Fruit fly (Drosophila melanogaster) whole organism, pupa: Measurements from ENCODE around the gene nkt.
A peak's percentile ranks its signal among the peaks of the same experiment; 100 is the strongest.

ENCODE experiments used
- CG10348 ChIP-seq: fragments of 200-800 bp; sonication (Bioruptor generic); IDR thresholded peaks from 2 replicates; pipeline ENCODE4 v1.3.6; 2022; ENCODE audit warnings: missing biosample characterization, missing genetic modification characterization
- CG12605 ChIP-seq: fragments of 200-800 bp; sonication (Bioruptor generic); IDR thresholded peaks from 2 replicates; pipeline ENCODE4 v1.3.6; 2022; ENCODE audit warnings: missing biosample characterization, missing genetic modification characterization
- CG13204 ChIP-seq: fragments of 200-800 bp; sonication (Bioruptor generic); optimal IDR thresholded peaks from 2 replicates; lab custom pipeline; 2018; ENCODE audit warnings: missing biosample characterization, mild to moderate bottlenecking, missing genetic modification characterization, moderate library complexity
- CG14655 ChIP-seq: fragments of 200-800 bp; sonication (Bioruptor generic); optimal IDR thresholded peaks from 3 replicates; lab custom pipeline; 2017; ENCODE audit warnings: mild to moderate bottlenecking, missing biosample characterization, missing genetic modification reagents, missing genetic modification characterization
- CG15710 ChIP-seq: fragments of 200-800 bp; sonication (Bioruptor generic); optimal IDR thresholded peaks from 2 replicates; lab custom pipeline; 2018; ENCODE audit warnings: missing biosample characterization, mild to moderate bottlenecking, missing genetic modification characterization, moderate library complexity
- CG17806 ChIP-seq: fragments of 200-800 bp; sonication (Bioruptor generic); optimal IDR thresholded peaks from 2 replicates; lab custom pipeline; 2018; ENCODE audit warnings: missing biosample characterization, mild to moderate bottlenecking, missing genetic modification characterization, moderate library complexity
- CG32121 ChIP-seq: fragments of 200-800 bp; sonication (Bioruptor generic); IDR thresholded peaks from 2 replicates; pipeline ENCODE4 v1.3.6; 2022; ENCODE audit warnings: missing biosample characterization, missing genetic modification characterization
- CG34367 ChIP-seq: fragments of 200-800 bp; sonication (Bioruptor generic); optimal IDR thresholded peaks from 2 replicates; lab custom pipeline; 2018; ENCODE audit warnings: missing biosample characterization, mild to moderate bottlenecking, missing genetic modification characterization
- CG4496 ChIP-seq: fragments of 200-800 bp; sonication (Bioruptor generic); IDR thresholded peaks from 3 replicates; pipeline ENCODE4 v1.3.6; 2022; ENCODE audit warnings: missing biosample characterization, missing genetic modification characterization
- CG8159 ChIP-seq: fragments of 200-800 bp; sonication (Bioruptor generic); optimal IDR thresholded peaks from 3 replicates; lab custom pipeline; 2018; ENCODE audit warnings: missing biosample characterization, mild to moderate bottlenecking, missing genetic modification characterization, moderate library complexity
- CG8301 ChIP-seq: fragments of 200-800 bp; sonication (Bioruptor generic); optimal IDR thresholded peaks from 2 replicates; lab custom pipeline; 2018; ENCODE audit warnings: missing biosample characterization, mild to moderate bottlenecking, missing genetic modification characterization
- CG9948 ChIP-seq: fragments of 200-800 bp; sonication (Bioruptor generic); optimal IDR thresholded peaks from 2 replicates; lab custom pipeline; 2018; ENCODE audit warnings: missing biosample characterization, mild to moderate bottlenecking, missing genetic modification characterization, moderate library complexity
- D1 ChIP-seq: fragments of 200-800 bp; sonication (Bioruptor generic); optimal IDR thresholded peaks from 2 replicates; lab custom pipeline; 2018; ENCODE audit warnings: missing biosample characterization, mild to moderate bottlenecking, missing genetic modification characterization, moderate library complexity
- EcR ChIP-seq: fragments of 200-800 bp; sonication (Bioruptor generic); optimal IDR thresholded peaks from 3 replicates; lab custom pipeline; 2019; ENCODE audit warnings: missing biosample characterization, missing genetic modification characterization, mild to moderate bottlenecking, moderate library complexity, missing genetic modification reagents
- Ets98B ChIP-seq: fragments of 200-800 bp; sonication (Bioruptor generic); IDR thresholded peaks from 2 replicates; pipeline ENCODE4 v1.3.6; 2022; ENCODE audit warnings: missing biosample characterization, missing genetic modification characterization
- Pif1A ChIP-seq: fragments of 200-800 bp; sonication (Bioruptor generic); optimal IDR thresholded peaks from 3 replicates; lab custom pipeline; 2016; ENCODE audit warnings: missing biosample characterization, missing genetic modification characterization
- Pif1B ChIP-seq: fragments of 200-800 bp; sonication (Bioruptor generic); optimal IDR thresholded peaks from 3 replicates; lab custom pipeline; 2016; ENCODE audit warnings: missing biosample characterization, missing genetic modification characterization
- Snoo ChIP-seq: fragments of 200-800 bp; sonication (Bioruptor generic); optimal IDR thresholded peaks from 3 replicates; lab custom pipeline; 2017; ENCODE audit warnings: missing biosample characterization, mild to moderate bottlenecking, missing genetic modification characterization, inconsistent platforms
- fd96Ca ChIP-seq: fragments of 200-800 bp; sonication (Bioruptor generic); IDR thresholded peaks from 3 replicates; pipeline ENCODE4 v1.3.6; 2022; ENCODE audit warnings: missing biosample characterization, missing genetic modification characterization
- gl ChIP-seq: fragments of 200-800 bp; sonication (Bioruptor generic); optimal IDR thresholded peaks from 2 replicates; lab custom pipeline; 2018; ENCODE audit warnings: missing biosample characterization, mild to moderate bottlenecking, missing genetic modification characterization
- rn ChIP-seq: fragments of 200-800 bp; sonication (Bioruptor generic); IDR thresholded peaks from 2 replicates; pipeline ENCODE4 v1.3.6; 2022; ENCODE audit warnings: missing biosample characterization, missing genetic modification characterization

nkt gene

DNA sequence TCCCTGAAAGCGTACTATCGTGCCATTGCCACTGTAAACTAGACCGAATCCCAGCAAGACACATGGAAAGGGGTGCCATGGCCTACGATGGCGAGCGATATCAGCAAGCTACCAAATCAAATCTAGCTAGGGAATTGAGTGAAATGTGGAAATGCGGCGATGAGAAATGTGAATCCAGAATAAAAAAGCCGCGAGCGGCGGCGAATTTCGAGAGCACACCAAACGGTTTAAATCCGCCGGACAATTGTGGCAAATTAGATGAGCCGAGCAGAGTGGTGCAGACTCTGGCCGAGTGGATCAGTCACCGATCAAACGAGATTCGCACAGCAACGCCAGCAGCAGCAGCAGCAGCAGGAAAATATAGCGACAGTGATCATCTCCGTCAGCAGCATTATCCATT is at the start of gene nkt:
TSS of gene nkt (plus strand) at position 301 of the 400 bp plus-strand sequence.
- no peak for TF ChIP-seq rn
- TF ChIP-seq Ets98B (GFP tag; lab: Robert Waterston, UW), result no peak
- TF ChIP-seq D1 (tag; lab: Kevin White, UChicago), result no peak
- TF ChIP-seq CG9948, result no peak
- no peak for TF ChIP-seq gl (tag; lab: Kevin White, UChicago)
- TF ChIP-seq CG12605 (GFP tag; lab: Robert Waterston, UW), result no peak
- TF ChIP-seq CG8301 (tag; lab: Kevin White, UChicago), result no peak
- no peak for TF ChIP-seq fd96Ca (GFP tag; lab: Robert Waterston, UW)
- TF ChIP-seq CG17806 (tag; lab: Kevin White, UChicago), result no peak
- TF ChIP-seq Pif1B, result no peak
- no peak for TF ChIP-seq EcR
- TF ChIP-seq CG8159 (tag; lab: Kevin White, UChicago), result no peak
- no peak for TF ChIP-seq CG10348
- TF ChIP-seq Snoo (tag; lab: Kevin White, UChicago), result no peak
- TF ChIP-seq CG4496 (GFP tag; lab: Robert Waterston, UW), result no peak
- no peak for TF ChIP-seq CG32121
- no peak for TF ChIP-seq CG34367 (tag; lab: Kevin White, UChicago)
- no peak for TF ChIP-seq Pif1A (GFP tag; lab: Kevin White, UChicago)

DNA sequence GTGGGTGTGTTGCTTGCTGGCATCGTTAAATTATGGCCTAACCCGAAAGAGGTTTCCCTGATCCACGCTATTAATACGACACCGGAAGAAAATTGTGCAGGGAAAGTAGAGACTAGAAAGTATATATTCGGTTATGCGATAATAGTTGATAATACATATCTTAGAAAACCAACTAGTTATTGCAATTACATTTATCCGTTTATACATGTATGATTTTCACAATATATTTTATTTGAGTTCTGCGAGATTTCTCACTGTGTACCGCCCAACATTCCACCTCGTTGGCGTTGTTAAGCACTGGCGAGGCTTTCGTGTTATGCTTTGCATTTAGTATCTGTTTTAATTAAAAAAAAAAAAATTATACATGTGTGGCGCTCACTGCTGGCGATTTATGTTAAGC is 45.8 kb upstream of the nkt start:
- peak; percentile 23 for TF ChIP-seq Snoo (tag; lab: Kevin White, UChicago)
- TF ChIP-seq Pif1B, result peak; percentile 44
- TF ChIP-seq CG9948, result no peak
- no peak for TF ChIP-seq gl (tag; lab: Kevin White, UChicago)
- peak; percentile 19 for TF ChIP-seq CG15710
- no peak for TF ChIP-seq CG17806 (tag; lab: Kevin White, UChicago)
- TF ChIP-seq Ets98B (GFP tag; lab: Robert Waterston, UW), result peak; percentile 77
- TF ChIP-seq fd96Ca (GFP tag; lab: Robert Waterston, UW), result peak; percentile 68
- peak; percentile 15; the same call in 1 of the 2 replicates for TF ChIP-seq CG10348
- peak; percentile 54 for TF ChIP-seq Pif1A (GFP tag; lab: Kevin White, UChicago)
- TF ChIP-seq CG4496 (GFP tag; lab: Robert Waterston, UW), result peak; percentile 77
- TF ChIP-seq CG8301 (tag; lab: Kevin White, UChicago), result peak; percentile 46
- TF ChIP-seq CG8159 (tag; lab: Kevin White, UChicago), result no peak
- no peak for TF ChIP-seq D1 (tag; lab: Kevin White, UChicago)
- TF ChIP-seq EcR, result no peak
- peak; percentile 58 for TF ChIP-seq CG14655 (GFP tag; lab: Kevin White, UChicago)
- peak; percentile 74 for TF ChIP-seq CG32121
- no peak for TF ChIP-seq CG13204 (GFP tag; lab: Kevin White, UChicago)
- peak; percentile 8; the same call in 1 of the 2 replicates for TF ChIP-seq CG12605 (GFP tag; lab: Robert Waterston, UW)
- TF ChIP-seq CG34367 (tag; lab: Kevin White, UChicago), result no peak
- peak; percentile 51; the same call in 1 of the 2 replicates for TF ChIP-seq rn

DNA sequence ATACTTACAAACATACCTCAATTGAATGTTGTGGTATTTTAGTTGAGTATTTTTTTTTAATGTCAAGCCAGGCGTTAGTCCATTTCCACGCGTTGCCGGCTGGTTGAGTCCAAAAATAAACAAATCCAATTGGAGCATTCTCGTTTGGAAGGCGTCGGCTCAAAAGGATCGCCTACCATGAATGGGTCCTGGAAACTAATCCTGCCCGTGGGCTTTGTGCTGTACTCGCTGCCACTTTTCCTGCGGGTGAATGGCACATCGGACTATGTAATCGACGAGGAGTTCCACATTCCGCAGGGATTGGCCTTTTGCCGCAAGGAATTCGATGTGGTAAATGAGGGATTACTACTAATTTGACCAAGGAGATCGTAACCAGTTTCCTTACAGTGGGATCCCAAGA is 36.3 kb upstream of the nkt start, which contains the start of gene Alg10:
TSS of gene Alg10 (plus strand) at position 73 of the 400 bp plus-strand sequence.
- TF ChIP-seq Snoo (tag; lab: Kevin White, UChicago), result no peak
- TF ChIP-seq D1 (tag; lab: Kevin White, UChicago), result no peak
- no peak for TF ChIP-seq CG9948
- TF ChIP-seq Ets98B (GFP tag; lab: Robert Waterston, UW), result no peak
- TF ChIP-seq CG14655 (GFP tag; lab: Kevin White, UChicago), result no peak
- no peak for TF ChIP-seq Pif1A (GFP tag; lab: Kevin White, UChicago)

DNA sequence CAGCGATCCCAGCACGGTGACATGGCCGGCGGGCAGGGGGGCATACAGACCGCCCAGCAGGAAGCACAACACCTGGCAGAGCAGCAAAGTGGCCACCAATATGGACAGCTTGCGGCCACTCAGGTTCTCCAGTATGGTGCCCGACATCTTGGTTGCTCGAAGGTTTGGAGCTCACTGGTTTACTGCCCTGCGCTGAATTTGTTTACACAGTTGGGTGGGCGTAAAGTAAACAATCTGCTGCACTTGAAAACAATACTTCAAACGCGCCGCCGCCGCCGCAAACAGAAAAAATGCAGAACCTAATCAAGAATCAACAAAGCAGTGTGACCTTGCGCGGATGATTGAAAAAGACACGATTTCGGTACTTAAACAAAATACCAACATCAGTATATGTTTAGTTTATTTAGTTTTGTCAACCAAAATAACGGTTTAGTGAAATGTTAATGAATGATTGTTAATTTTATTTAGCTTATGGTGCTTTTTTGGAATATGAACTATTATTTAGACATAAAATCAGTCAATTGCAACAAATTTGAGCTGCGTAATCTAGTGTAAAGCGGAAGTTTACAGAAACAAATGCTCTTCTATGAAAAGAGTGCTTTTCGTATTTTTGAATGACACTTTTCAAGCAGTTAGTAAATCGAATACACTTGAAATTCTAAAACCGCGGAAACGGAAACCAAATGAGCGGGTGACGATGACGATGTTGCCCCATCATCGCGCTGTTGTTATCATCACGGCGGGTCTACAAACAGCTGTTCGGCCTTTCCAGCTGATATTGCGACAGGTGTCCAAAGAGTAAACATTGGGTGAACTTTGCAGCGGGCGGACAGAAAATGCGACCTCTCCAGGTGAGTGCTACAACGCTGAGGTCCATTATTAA is 31.6 kb upstream of the nkt start, which contains the start of the genes wls and Adck5:
TSS of gene wls (minus strand) at position 327 of the 883 bp plus-strand sequence.
TSS of gene Adck5 (plus strand) at position 519 of the 883 bp plus-strand sequence.
- TF ChIP-seq fd96Ca (GFP tag; lab: Robert Waterston, UW) (0 out of 3 replicates have a peak, but pooled peaks have one; percentile 21), EcR (no peak), Pif1B (no peak), Snoo (tag; lab: Kevin White, UChicago) (peak; percentile 78), CG34367 (tag; lab: Kevin White, UChicago) (peak; percentile 53), CG13204 (GFP tag; lab: Kevin White, UChicago) (no peak), rn (no peak), Pif1A (GFP tag; lab: Kevin White, UChicago) (no peak), CG9948 (no peak), D1 (tag; lab: Kevin White, UChicago) (no peak), CG12605 (GFP tag; lab: Robert Waterston, UW) (peak; percentile 64), CG14655 (GFP tag; lab: Kevin White, UChicago) (no peak), CG4496 (GFP tag; lab: Robert Waterston, UW) (peak; percentile 78), CG10348 (no peak), gl (tag; lab: Kevin White, UChicago) (peak; percentile 38), CG15710 (no peak), CG8159 (tag; lab: Kevin White, UChicago) (no peak), CG8301 (tag; lab: Kevin White, UChicago) (no peak), Ets98B (GFP tag; lab: Robert Waterston, UW) (peak; percentile 18; the same call in 1 of the 2 replicates), CG32121 (0 out of 2 replicates have a peak, but pooled peaks have one; percentile 35), CG17806 (tag; lab: Kevin White, UChicago) (no peak)

- TF ChIP-seq CG9948, result no peak
- 0 out of 3 replicates have a peak, but pooled peaks have one; percentile 17 for TF ChIP-seq CG4496 (GFP tag; lab: Robert Waterston, UW)
Measured at dm6 chr3L:11173049-11173564, 28.0 kb upstream of the nkt start, which contains the start of gene CG14142. CG14142 (plus strand) TSS chr3L:11173514.
